Worm (Caenorhabditis elegans) whole organism, L4 larva: ENCODE results near the gene F39F10.2.
A peak's percentile ranks its signal among the peaks of the same experiment; 100 is the strongest.

Source experiments
- F10B5.3 ChIP-seq: sonication (generic microtip); optimal IDR thresholded peaks from 2 replicates; lab custom pipeline; 2016; ENCODE audit warnings: mild to moderate bottlenecking, missing genetic modification characterization, missing compliant biosample characterization
- F26F4.8 ChIP-seq: fragments of 200-800 bp; sonication (Bioruptor generic); conservative IDR thresholded peaks from 2 replicates; pipeline ENCODE4 v1.3.6; 2022; ENCODE audit warnings: missing genetic modification characterization, missing compliant biosample characterization
- F44E2.7 ChIP-seq: fragments of 200-800 bp; sonication (Bioruptor generic); IDR thresholded peaks from 2 replicates; pipeline ENCODE4 v2.1.2; 2022; ENCODE audit warnings: missing genetic modification characterization, missing compliant biosample characterization
- F49E8.2 ChIP-seq: sonication (generic microtip); optimal IDR thresholded peaks from 2 replicates; lab custom pipeline; 2016; ENCODE audit warnings: missing compliant biosample characterization, mild to moderate bottlenecking, missing genetic modification characterization, borderline replicate concordance
- T26A8.4 ChIP-seq: fragments of 200-800 bp; sonication (Bioruptor generic); IDR thresholded peaks from 2 replicates; pipeline ENCODE4 v1.3.6; 2022; ENCODE audit warnings: missing genetic modification characterization, missing compliant biosample characterization
- Y105C5A.15 ChIP-seq: fragments of 200-800 bp; sonication (Bioruptor generic); IDR thresholded peaks from 2 replicates; pipeline ENCODE4 v1.3.6; 2022; ENCODE audit warnings: missing genetic modification characterization, missing compliant biosample characterization
- Y48G9A.11 ChIP-seq: fragments of 200-800 bp; sonication (Bioruptor generic); IDR thresholded peaks from 2 replicates; pipeline ENCODE4 v1.3.6; 2022; ENCODE audit warnings: missing genetic modification reagents, missing genetic modification characterization, missing compliant biosample characterization
- ZK337.2 ChIP-seq: fragments of 200-800 bp; sonication (Bioruptor generic); IDR thresholded peaks from 2 replicates; pipeline ENCODE4 v1.3.6; 2022; ENCODE audit warnings: missing genetic modification reagents, missing genetic modification characterization, missing compliant biosample characterization
- ZK546.5 ChIP-seq, 2 experiments: sonication (generic microtip); optimal IDR thresholded peaks; 2 replicates each; lab custom pipeline; 2017; ENCODE audit warnings: missing biosample characterization in 2 of 2, missing genetic modification characterization in 2 of 2
- aly-2 ChIP-seq: sonication (generic microtip); optimal IDR thresholded peaks from 2 replicates; lab custom pipeline; 2018; ENCODE audit warnings: missing biosample characterization, missing genetic modification characterization
- ama-1 ChIP-seq: fragments of 150-350 bp; optimal IDR thresholded peaks from 2 replicates; lab custom pipeline; 2014; ENCODE audit warnings: inconsistent platforms, mixed read lengths
- attf-4 ChIP-seq: sonication (generic microtip); optimal IDR thresholded peaks from 3 replicates; lab custom pipeline; 2017; ENCODE audit warnings: missing biosample characterization, missing genetic modification characterization
- ceh-44 ChIP-seq: fragments of 200-800 bp; sonication (Bioruptor generic); IDR thresholded peaks from 2 replicates; pipeline ENCODE4 v1.3.6; 2022; ENCODE audit warnings: missing genetic modification reagents, missing genetic modification characterization, missing compliant biosample characterization
- ctbp-1 ChIP-seq: fragments of 200-800 bp; sonication (Bioruptor generic); IDR thresholded peaks from 2 replicates; pipeline ENCODE4 v1.3.6; 2022; ENCODE audit warnings: missing genetic modification reagents, missing genetic modification characterization, missing compliant biosample characterization
- daf-16 ChIP-seq, 3 experiments: sonication (generic microtip); optimal IDR thresholded peaks; 2 replicates each; lab custom pipeline; 2016 to 2017; ENCODE audit warnings: missing genetic modification characterization in 3 of 3, missing genetic modification reagents in 3 of 3, mild to moderate bottlenecking in 2 of 3, missing compliant biosample characterization in 2 of 3, missing biosample characterization in 1 of 3, moderate library complexity in 1 of 3
- daf-19 ChIP-seq: fragments of 200-800 bp; sonication (Bioruptor generic); conservative IDR thresholded peaks from 2 replicates; pipeline ENCODE4 v1.3.6; 2022; ENCODE audit warnings: missing genetic modification characterization, missing compliant biosample characterization
- dmd-8 ChIP-seq: fragments of 200-800 bp; sonication (Bioruptor generic); IDR thresholded peaks from 2 replicates; pipeline ENCODE4 v1.3.6; 2022; ENCODE audit warnings: missing genetic modification characterization, missing compliant biosample characterization
- dmd-9 ChIP-seq: fragments of 200-800 bp; sonication (Bioruptor generic); IDR thresholded peaks from 2 replicates; pipeline ENCODE4 v1.3.6; 2022; ENCODE audit warnings: missing genetic modification reagents, missing genetic modification characterization, missing compliant biosample characterization
- dve-1 ChIP-seq: sonication (generic microtip); optimal IDR thresholded peaks from 2 replicates; lab custom pipeline; 2017; ENCODE audit warnings: antibody characterized with exemption, mild to moderate bottlenecking, missing genetic modification characterization, missing compliant biosample characterization; ENCODE audit not compliant: insufficient read depth
- fkh-10 ChIP-seq: fragments of 150-350 bp; optimal IDR thresholded peaks from 2 replicates; lab custom pipeline; 2014; ENCODE audit warnings: missing biosample characterization, missing genetic modification reagents, missing genetic modification characterization
- hlh-11 ChIP-seq: fragments of 200-800 bp; sonication (Bioruptor generic); optimal IDR thresholded peaks from 2 replicates; lab custom pipeline; 2018; ENCODE audit warnings: mild to moderate bottlenecking, missing genetic modification characterization, missing compliant biosample characterization
- lim-7 ChIP-seq: fragments of 200-800 bp; sonication (Bioruptor generic); IDR thresholded peaks from 2 replicates; pipeline ENCODE4 v1.3.6; 2022; ENCODE audit warnings: missing genetic modification characterization, missing compliant biosample characterization
- lin-13 ChIP-seq: fragments of 150-350 bp; optimal IDR thresholded peaks from 2 replicates; lab custom pipeline; 2014; ENCODE audit warnings: missing biosample characterization, missing genetic modification reagents, missing genetic modification characterization
- lin-15B ChIP-seq: fragments of 150-350 bp; sonication (generic microtip); optimal IDR thresholded peaks from 3 replicates; lab custom pipeline; 2014; ENCODE audit warnings: missing biosample characterization, missing genetic modification characterization
- lin-39 ChIP-seq: fragments of 150-350 bp; optimal IDR thresholded peaks from 2 replicates; lab custom pipeline; 2014; ENCODE audit warnings: missing biosample characterization, missing genetic modification reagents, missing genetic modification characterization
- mdl-1 ChIP-seq, 2 experiments: fragments of 150-350 bp in 1 of 2; sonication (generic microtip) in 1 of 2; optimal IDR thresholded peaks; 2 replicates each; lab custom pipeline; 2014 to 2017; ENCODE audit warnings: missing biosample characterization in 2 of 2, missing genetic modification characterization in 2 of 2
- mep-1 ChIP-seq: fragments of 150-350 bp; sonication (generic microtip); optimal IDR thresholded peaks from 3 replicates; lab custom pipeline; 2014; ENCODE audit warnings: missing biosample characterization, missing genetic modification characterization
- mes-2 ChIP-seq: sonication (generic microtip); optimal IDR thresholded peaks from 2 replicates; lab custom pipeline; 2016; ENCODE audit warnings: missing genotype, mild to moderate bottlenecking, missing genetic modification characterization, missing compliant biosample characterization; ENCODE audit not compliant: poor library complexity, severe bottlenecking
- mxl-2 ChIP-seq: fragments of 200-800 bp; sonication (Bioruptor generic); conservative IDR thresholded peaks from 2 replicates; pipeline ENCODE4 v1.3.6; 2022; ENCODE audit warnings: missing genetic modification reagents, missing genetic modification characterization, missing compliant biosample characterization
- nhr-10 ChIP-seq: fragments of 150-350 bp; optimal IDR thresholded peaks from 2 replicates; lab custom pipeline; 2014; ENCODE audit warnings: missing biosample characterization, missing genetic modification characterization
- nhr-102 ChIP-seq: sonication (generic microtip); optimal IDR thresholded peaks from 2 replicates; lab custom pipeline; 2016; ENCODE audit warnings: mild to moderate bottlenecking, missing genetic modification characterization, moderate library complexity, missing compliant biosample characterization
- nhr-11 ChIP-seq: fragments of 150-350 bp; optimal IDR thresholded peaks from 2 replicates; lab custom pipeline; 2014; ENCODE audit warnings: missing biosample characterization, missing genetic modification characterization
- nhr-237 ChIP-seq: sonication (generic microtip); optimal IDR thresholded peaks from 2 replicates; lab custom pipeline; 2017; ENCODE audit warnings: missing biosample characterization, missing genetic modification characterization
- nhr-25 ChIP-seq: sonication (generic microtip); optimal IDR thresholded peaks from 2 replicates; lab custom pipeline; 2017; ENCODE audit warnings: missing genetic modification characterization, mild to moderate bottlenecking, missing compliant biosample characterization, antibody characterized with exemption, moderate library complexity, borderline replicate concordance; ENCODE audit not compliant: insufficient read depth
- nhr-28 ChIP-seq: fragments of 150-350 bp; optimal IDR thresholded peaks from 2 replicates; lab custom pipeline; 2014; ENCODE audit warnings: missing biosample characterization, missing genetic modification characterization
- nhr-42 ChIP-seq: fragments of 200-800 bp; sonication (Bioruptor generic); IDR thresholded peaks from 2 replicates; pipeline ENCODE4 v1.3.6; 2022; ENCODE audit warnings: missing genetic modification characterization, missing compliant biosample characterization
- nhr-48 ChIP-seq: sonication (generic microtip); optimal IDR thresholded peaks from 2 replicates; lab custom pipeline; 2016; ENCODE audit warnings: mild to moderate bottlenecking, missing genetic modification characterization, missing compliant biosample characterization
- nhr-76 ChIP-seq: fragments of 150-350 bp; optimal IDR thresholded peaks from 2 replicates; lab custom pipeline; 2014; ENCODE audit warnings: missing biosample characterization, missing genetic modification characterization
- pha-4 ChIP-seq, 2 experiments: fragments of 150-350 bp in 1 of 2; fragments of 200-800 bp in 1 of 2; sonication (Bioruptor generic) in 1 of 2; IDR thresholded peaks in 1 of 2; optimal IDR thresholded peaks in 1 of 2; 2 replicates each; pipeline versions ENCODE4 v1.3.6 to Lab custom; 2014 to 2022; ENCODE audit warnings: missing genetic modification characterization in 2 of 2, missing genetic modification reagents in 2 of 2, missing biosample characterization in 1 of 2, missing compliant biosample characterization in 1 of 2
- php-3 ChIP-seq: fragments of 200-800 bp; sonication (Bioruptor generic); IDR thresholded peaks from 2 replicates; pipeline ENCODE4 v1.3.6; 2022; ENCODE audit warnings: missing genetic modification reagents, missing genetic modification characterization, missing compliant biosample characterization
- saeg-2 ChIP-seq: fragments of 200-800 bp; sonication (Bioruptor generic); IDR thresholded peaks from 2 replicates; pipeline ENCODE4 v1.3.6; 2022; ENCODE audit warnings: missing genetic modification reagents, missing genetic modification characterization, missing compliant biosample characterization
- set-16 ChIP-seq: fragments of 200-800 bp; sonication (Bioruptor generic); IDR thresholded peaks from 2 replicates; pipeline ENCODE4 v1.3.6; 2022; ENCODE audit warnings: missing genetic modification reagents, missing genetic modification characterization, missing compliant biosample characterization
- snpc-1.2 ChIP-seq: fragments of 200-800 bp; sonication (Bioruptor generic); IDR thresholded peaks from 2 replicates; pipeline ENCODE4 v1.3.6; 2022; ENCODE audit warnings: missing genetic modification reagents, missing genetic modification characterization, missing compliant biosample characterization
- snpc-4 ChIP-seq: fragments of 150-350 bp; optimal IDR thresholded peaks from 2 replicates; lab custom pipeline; 2014; ENCODE audit warnings: missing biosample characterization, missing genetic modification characterization
- tag-97 ChIP-seq: fragments of 200-800 bp; sonication (Bioruptor generic); IDR thresholded peaks from 2 replicates; pipeline ENCODE4 v1.3.6; 2022; ENCODE audit warnings: missing genetic modification characterization, missing compliant biosample characterization
- unc-130 ChIP-seq: sonication (generic microtip); optimal IDR thresholded peaks from 2 replicates; lab custom pipeline; 2016; ENCODE audit warnings: missing genetic modification reagents, missing genetic modification characterization, missing compliant biosample characterization
- zag-1 ChIP-seq: fragments of 150-350 bp; optimal IDR thresholded peaks from 2 replicates; lab custom pipeline; 2014; ENCODE audit warnings: missing biosample characterization, missing genetic modification characterization
- ztf-7 ChIP-seq: fragments of 150-350 bp; optimal IDR thresholded peaks from 2 replicates; lab custom pipeline; 2014; ENCODE audit warnings: missing biosample characterization, missing genetic modification characterization

The F39F10.2 gene

ce11 chrX:16931255-16932023 is 36.8 kb downstream of the F39F10.2 start (continued):
- TF ChIP-seq nhr-28 (no peak), F10B5.3 (tag; lab: Kevin White, UChicago) (no peak), nhr-11 (tag; lab: Kevin White, UChicago) (peak; percentile 32), dmd-9 (0 out of 2 replicates have a peak, but pooled peaks have one; percentile 37), F26F4.8 (GFP tag; lab: Robert Waterston, UW) (peak; percentile 60), ZK337.2 (peak; percentile 2; the same call in 1 of the 2 replicates), F49E8.2 (tag; lab: Kevin White, UChicago) (no peak), lin-13 (peak; percentile 50), daf-16 (GFP tag; optimal IDR thresholded peaks at IDR 0.05; lab: Kevin White, UChicago) (no peak), daf-16 (tag; optimal IDR thresholded peaks at IDR 0.05; lab: Kevin White, UChicago) (peak; percentile 60), ztf-7 (tag; lab: Kevin White, UChicago) (no peak), mep-1 (peak; percentile 68), php-3 (GFP tag; lab: Robert Waterston, UW) (peak; percentile 78), lim-7 (GFP tag; lab: Robert Waterston, UW) (peak; percentile 50; the same call in 1 of the 2 replicates), hlh-11 (peak; percentile 1), pha-4 (GFP tag; IDR thresholded peaks at IDR 0.05; lab: Robert Waterston, UW) (peak; percentile 81), pha-4 (tag; optimal IDR thresholded peaks at IDR 0.05; lab: Kevin White, UChicago) (no peak), nhr-102 (tag; lab: Kevin White, UChicago) (no peak), saeg-2 (GFP tag; lab: Robert Waterston, UW) (no peak; the same call in 1 of the 2 replicates), snpc-1.2 (peak; percentile 48), lin-15B (no peak), nhr-48 (peak; percentile 1), zag-1 (tag; lab: Kevin White, UChicago) (no peak), tag-97 (GFP tag; lab: Robert Waterston, UW) (0 out of 2 replicates have a peak, but pooled peaks have one; percentile 72), ceh-44 (GFP tag; lab: Robert Waterston, UW) (no peak), nhr-76 (tag; lab: Kevin White, UChicago) (no peak), mes-2 (tag; lab: Kevin White, UChicago) (peak; percentile 78), ZK546.5 (tag; optimal IDR thresholded peaks at IDR 0.05; lab: Kevin White, UChicago) (no peak), T26A8.4 (GFP tag; lab: Robert Waterston, UW) (peak; percentile 84), nhr-237 (no peak), ctbp-1 (GFP tag; lab: Robert Waterston, UW) (peak; percentile 75), nhr-10 (tag; lab: Kevin White, UChicago) (no peak), attf-4 (tag; lab: Kevin White, UChicago) (no peak), dve-1 (tag; lab: Kevin White, UChicago) (peak; percentile 80), dmd-8 (GFP tag; lab: Robert Waterston, UW) (no peak; the same call in 1 of the 2 replicates), set-16 (no peak), Y105C5A.15 (GFP tag; lab: Robert Waterston, UW) (peak; percentile 90), F44E2.7 (GFP tag; lab: Robert Waterston, UW) (no peak), nhr-25 (tag; lab: Kevin White, UChicago) (peak; percentile 54), snpc-4 (tag; lab: Kevin White, UChicago) (no peak), unc-130 (no peak), fkh-10 (GFP tag; lab: Kevin White, UChicago) (no peak), nhr-42 (peak; percentile 68; the same call in 1 of the 2 replicates), daf-19 (no peak), mdl-1 (tag; optimal IDR thresholded peaks at IDR 0.05; lab: Kevin White, UChicago) (peak in 1 of 2 experiments; percentile 2), mxl-2 (GFP tag; lab: Robert Waterston, UW) (peak; percentile 68), lin-39 (tag; lab: Kevin White, UChicago) (no peak), ama-1 (lab: Kevin White, UChicago) (peak; percentile 97), aly-2 (tag; lab: Kevin White, UChicago) (no peak), Y48G9A.11 (GFP tag; lab: Robert Waterston, UW) (peak; percentile 48)
